Fruit fly (Drosophila melanogaster): Measurements from ENCODE around the gene cnc.

DNA sequence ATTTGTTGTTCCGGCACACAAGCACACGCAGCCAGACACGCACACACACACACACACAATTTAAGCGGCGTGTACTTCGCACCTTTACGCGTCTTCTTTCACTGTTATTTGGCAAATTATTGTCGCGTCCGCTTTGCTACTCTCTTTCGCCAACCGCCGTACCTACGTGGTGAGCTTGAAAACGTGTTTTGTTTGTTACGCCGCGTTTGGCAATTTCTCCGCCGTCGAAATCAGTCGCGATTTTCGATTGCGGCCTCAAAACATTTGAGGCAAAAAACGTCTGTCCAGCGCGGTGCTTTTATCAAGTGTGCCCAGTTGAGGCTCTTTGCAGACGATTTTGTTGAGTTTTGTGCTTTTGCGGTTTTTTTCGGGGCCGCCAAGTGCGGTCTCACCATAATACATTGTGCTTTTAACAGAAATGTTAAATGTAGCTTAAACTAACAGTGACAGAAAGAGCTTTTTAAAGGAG, 4.8 kb downstream of the cnc start:
- TF ChIP-seq usp (GFP tag; optimal IDR thresholded peaks at IDR 0.05) (no peak), pan (optimal IDR thresholded peaks at IDR 0.05) (no peak), psq (optimal IDR thresholded peaks at IDR 0.05) (no peak), Dll (optimal IDR thresholded peaks at IDR 0.05) (no peak)

Measured in whole organism.